Fruit fly (Drosophila melanogaster): ENCODE results near the gene CG14695.

DNA sequence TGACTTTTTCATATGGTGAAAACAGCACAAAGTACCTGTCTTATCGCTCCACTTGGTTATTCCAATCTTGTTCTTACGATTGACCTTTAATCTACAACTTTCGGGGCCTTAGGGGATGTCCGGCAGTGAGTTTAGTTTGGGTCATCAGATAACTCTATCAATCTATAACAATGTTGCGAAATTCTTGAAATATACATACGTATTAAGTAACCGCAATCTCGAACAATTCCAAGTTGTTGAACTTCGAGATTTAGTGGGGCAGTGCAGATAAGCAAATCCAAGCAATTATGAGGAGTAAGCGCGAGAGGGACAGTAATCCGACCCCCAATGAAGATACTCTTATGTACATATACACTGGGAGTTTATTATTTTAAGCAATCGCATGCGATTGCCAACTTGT, 8.6 kb downstream of the CG14695 start:
- TF ChIP-seq CG10348 (GFP tag; IDR thresholded peaks at IDR 0.05) (no peak), rn (GFP tag; IDR thresholded peaks at IDR 0.05) (no peak), CG4496 (GFP tag; IDR thresholded peaks at IDR 0.05) (no peak), fd96Ca (GFP tag; IDR thresholded peaks at IDR 0.05) (no peak), CG14655 (GFP tag; optimal IDR thresholded peaks at IDR 0.05) (no peak), CG32121 (GFP tag; IDR thresholded peaks at IDR 0.05) (no peak), Pif1B (GFP tag; optimal IDR thresholded peaks at IDR 0.05) (no peak)
